Worm (Caenorhabditis elegans): ENCODE measurements around the gene ceh-22.

DNA sequence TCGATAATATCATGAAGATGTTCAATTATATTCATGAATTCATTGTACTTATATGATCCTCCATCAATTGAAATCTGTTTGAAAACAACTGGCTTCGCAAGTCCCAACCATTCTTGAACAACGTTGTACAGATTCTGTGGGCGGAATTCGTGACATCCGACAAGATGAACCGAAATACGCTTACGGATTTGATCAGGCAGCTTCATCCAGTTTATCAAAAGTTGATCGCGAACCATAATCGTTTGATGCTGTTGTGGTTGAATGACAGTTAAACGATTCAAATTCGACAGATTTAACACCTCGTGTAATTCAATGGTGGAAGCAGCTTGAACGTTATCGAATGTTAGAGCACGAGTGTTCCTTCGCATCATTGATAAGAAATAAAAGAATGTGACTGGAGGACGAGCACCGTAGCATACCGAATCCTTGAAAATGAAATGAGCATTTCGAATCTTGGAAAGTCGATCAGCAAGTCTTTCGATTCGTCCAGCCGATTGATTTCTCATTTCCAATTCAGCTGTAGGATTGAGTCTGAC is 42.1 kb downstream of the ceh-22 start:
- TF ChIP-seq duxl-1 (tag; optimal IDR thresholded peaks at IDR 0.05; ENCODE audit: poor library complexity) (no peak), T26A8.4 (GFP tag; IDR thresholded peaks at IDR 0.05) (no peak), ceh-20 (GFP tag; IDR thresholded peaks at IDR 0.05) (no peak), mdl-1 (tag; optimal IDR thresholded peaks at IDR 0.05) (no peak), php-3 (GFP tag; IDR thresholded peaks at IDR 0.05) (no peak), snpc-4 (tag; optimal IDR thresholded peaks at IDR 0.05) (no peak), hif-1 (tag; optimal IDR thresholded peaks at IDR 0.05) (no peak), madf-9 (GFP tag; conservative IDR thresholded peaks at IDR 0.05) (no peak), ceh-62 (tag; optimal IDR thresholded peaks at IDR 0.05) (no peak), R02D3.7 (tag; optimal IDR thresholded peaks at IDR 0.05) (no peak), Y105C5A.15 (GFP tag; IDR thresholded peaks at IDR 0.05) (no peak)
